Fruit fly (Drosophila melanogaster) whole organism, embryonic: Measurements from ENCODE around the gene CG14339.

Source experiments
- Bgb ChIP-seq: fragments of 200-800 bp; sonication (Bioruptor generic); IDR thresholded peaks from 2 replicates; pipeline ENCODE4 v1.3.6; 2022; ENCODE audit warnings: missing biosample characterization, missing genetic modification characterization; ENCODE audit not compliant: partially characterized antibody
- CG10274 ChIP-seq: fragments of 200-800 bp; sonication (Bioruptor generic); optimal IDR thresholded peaks from 3 replicates; lab custom pipeline; 2017; ENCODE audit warnings: missing biosample characterization, mild to moderate bottlenecking, missing genetic modification characterization
- CG10431 ChIP-seq: fragments of 200-800 bp; sonication (Bioruptor generic); optimal IDR thresholded peaks from 3 replicates; lab custom pipeline; 2018; ENCODE audit warnings: missing biosample characterization, mild to moderate bottlenecking, missing genetic modification characterization
- CG10543 ChIP-seq: fragments of 200-800 bp; sonication (Bioruptor generic); optimal IDR thresholded peaks from 3 replicates; lab custom pipeline; 2017; ENCODE audit warnings: missing biosample characterization, mild to moderate bottlenecking, missing genetic modification characterization, moderate library complexity
- CG13894 ChIP-seq: fragments of 200-800 bp; sonication (Bioruptor generic); optimal IDR thresholded peaks from 3 replicates; lab custom pipeline; 2018; ENCODE audit warnings: missing biosample characterization, mild to moderate bottlenecking, missing genetic modification characterization, moderate library complexity
- CG14860 ChIP-seq: fragments of 200-800 bp; sonication (Bioruptor generic); IDR thresholded peaks from 3 replicates; pipeline ENCODE4 v1.3.6; 2022; ENCODE audit warnings: missing biosample characterization, missing genetic modification characterization; ENCODE audit not compliant: partially characterized antibody
- CG15601 ChIP-seq: fragments of 200-800 bp; sonication (Bioruptor generic); optimal IDR thresholded peaks from 3 replicates; lab custom pipeline; 2019; ENCODE audit warnings: missing biosample characterization, mild to moderate bottlenecking, missing genetic modification characterization, moderate library complexity
- CG17361 ChIP-seq: fragments of 200-800 bp; sonication (Bioruptor generic); IDR thresholded peaks from 3 replicates; pipeline ENCODE4 v1.3.6; 2022; ENCODE audit warnings: missing biosample characterization, missing genetic modification characterization
- CG17385 ChIP-seq: fragments of 200-800 bp; sonication (Bioruptor generic); optimal IDR thresholded peaks from 3 replicates; lab custom pipeline; 2018; ENCODE audit warnings: missing biosample characterization, mild to moderate bottlenecking, missing genetic modification characterization
- CG2129 ChIP-seq: fragments of 200-800 bp; sonication (Bioruptor generic); IDR thresholded peaks from 2 replicates; pipeline ENCODE4 v1.3.6; 2022; ENCODE audit warnings: missing biosample characterization, missing genetic modification characterization; ENCODE audit not compliant: partially characterized antibody
- CG30403 ChIP-seq: fragments of 200-800 bp; sonication (Bioruptor generic); optimal IDR thresholded peaks from 3 replicates; lab custom pipeline; 2016; ENCODE audit warnings: missing biosample characterization, missing genetic modification characterization
- CG3163 ChIP-seq: fragments of 200-800 bp; sonication (Bioruptor generic); optimal IDR thresholded peaks from 3 replicates; lab custom pipeline; 2016; ENCODE audit warnings: missing biosample characterization, missing genetic modification characterization
- CG5180 ChIP-seq: fragments of 200-800 bp; sonication (Bioruptor generic); optimal IDR thresholded peaks from 3 replicates; lab custom pipeline; 2017; ENCODE audit warnings: missing biosample characterization, missing genetic modification characterization, mild to moderate bottlenecking, moderate library complexity, missing genetic modification reagents
- Dbx ChIP-seq: fragments of 200-800 bp; sonication (Bioruptor generic); IDR thresholded peaks from 3 replicates; pipeline ENCODE4 v1.3.6; 2022; ENCODE audit warnings: missing biosample characterization, missing genetic modification characterization
- Dfd ChIP-seq, 2 experiments: fragments of >200 bp; optimal IDR thresholded peaks; 2 replicates each; lab custom pipeline; 2017; ENCODE audit warnings: missing biosample characterization in 2 of 2, missing genetic modification characterization in 2 of 2
- HLH3B ChIP-seq: fragments of 200-800 bp; sonication (Bioruptor generic); IDR thresholded peaks from 2 replicates; pipeline ENCODE4 v1.3.6; 2022; ENCODE audit warnings: missing biosample characterization, missing genetic modification characterization
- Hmr ChIP-seq: fragments of 200-800 bp; sonication (Bioruptor generic); optimal IDR thresholded peaks from 3 replicates; lab custom pipeline; 2017; ENCODE audit warnings: mild to moderate bottlenecking, missing biosample characterization, missing genetic modification reagents, missing genetic modification characterization
- MTF-1 ChIP-seq: fragments of 200-800 bp; sonication (Bioruptor generic); optimal IDR thresholded peaks from 2 replicates; lab custom pipeline; 2018; ENCODE audit warnings: missing biosample characterization, mild to moderate bottlenecking, missing genetic modification characterization, borderline replicate concordance
- Myb ChIP-seq: fragments of 200-800 bp; sonication (Bioruptor generic); optimal IDR thresholded peaks from 2 replicates; lab custom pipeline; 2016; ENCODE audit warnings: missing biosample characterization, missing genetic modification characterization
- Nf-YC ChIP-seq: fragments of 200-800 bp; optimal IDR thresholded peaks from 3 replicates; lab custom pipeline; 2019; ENCODE audit warnings: missing biosample characterization, mild to moderate bottlenecking, missing genetic modification characterization, moderate library complexity
- Opbp ChIP-seq: fragments of 200-800 bp; sonication (Bioruptor generic); IDR thresholded peaks from 3 replicates; pipeline ENCODE4 v1.3.6; 2022; ENCODE audit warnings: missing biosample characterization, missing genetic modification characterization; ENCODE audit not compliant: partially characterized antibody
- Pdp1 ChIP-seq, 2 experiments: fragments of 200-800 bp; sonication (Bioruptor generic); optimal IDR thresholded peaks; 3 replicates each; lab custom pipeline; 2016; ENCODE audit warnings: missing biosample characterization in 2 of 2, missing genetic modification characterization in 2 of 2, mild to moderate bottlenecking in 1 of 2, moderate library complexity in 1 of 2
- Sin3A ChIP-seq: fragments of >200 bp; optimal IDR thresholded peaks from 2 replicates; lab custom pipeline; 2018
- Sox102F ChIP-seq: fragments of 200-800 bp; sonication (Bioruptor generic); optimal IDR thresholded peaks from 2 replicates; lab custom pipeline; 2018; ENCODE audit warnings: missing biosample characterization, mild to moderate bottlenecking, missing genetic modification characterization, moderate library complexity
- Trl ChIP-seq, 3 experiments: fragments of >200 bp in 2 of 3; fragments of 200-800 bp in 1 of 3; sonication (Bioruptor generic) in 1 of 3; optimal IDR thresholded peaks; 2 replicates in 1 of 3; 3 replicates in 2 of 3; lab custom pipeline; 2016 to 2017; ENCODE audit warnings: missing biosample characterization in 1 of 3, missing genetic modification characterization in 1 of 3
- Xbp1 ChIP-seq: fragments of 200-800 bp; sonication (Bioruptor generic); optimal IDR thresholded peaks from 3 replicates; lab custom pipeline; 2016; ENCODE audit warnings: missing biosample characterization, mild to moderate bottlenecking, missing genetic modification characterization
- Xrp1 ChIP-seq: fragments of 200-800 bp; sonication (Bioruptor generic); IDR thresholded peaks from 2 replicates; pipeline ENCODE4 v1.3.6; 2022; ENCODE audit warnings: missing biosample characterization, missing genetic modification characterization
- ab ChIP-seq: fragments of 200-800 bp; sonication (Bioruptor generic); optimal IDR thresholded peaks from 2 replicates; lab custom pipeline; 2016; ENCODE audit warnings: missing biosample characterization, missing genetic modification characterization
- ase ChIP-seq: fragments of 200-800 bp; sonication (Bioruptor generic); IDR thresholded peaks from 3 replicates; pipeline ENCODE4 v1.3.6; 2022; ENCODE audit warnings: missing biosample characterization, missing genetic modification characterization
- ci ChIP-seq: fragments of 200-800 bp; sonication (Bioruptor generic); IDR thresholded peaks from 3 replicates; pipeline ENCODE4 v1.3.6; 2022; ENCODE audit warnings: missing biosample characterization, missing genetic modification characterization
- fd3F ChIP-seq: fragments of 200-800 bp; sonication (Bioruptor generic); optimal IDR thresholded peaks from 2 replicates; lab custom pipeline; 2018; ENCODE audit warnings: missing biosample characterization, mild to moderate bottlenecking, missing genetic modification characterization, moderate library complexity
- gfzf ChIP-seq: fragments of 200-800 bp; sonication (Bioruptor generic); optimal IDR thresholded peaks from 2 replicates; lab custom pipeline; 2016; ENCODE audit warnings: missing biosample characterization, mild to moderate bottlenecking, missing genetic modification characterization, moderate library complexity
- ham ChIP-seq: fragments of 200-800 bp; sonication (Bioruptor generic); IDR thresholded peaks from 2 replicates; pipeline ENCODE4 v1.3.6; 2022; ENCODE audit warnings: missing biosample characterization, missing genetic modification characterization
- her ChIP-seq: fragments of 200-800 bp; sonication (Bioruptor generic); optimal IDR thresholded peaks from 2 replicates; lab custom pipeline; 2016; ENCODE audit warnings: missing biosample characterization, missing genetic modification characterization
- hkb ChIP-seq, 2 experiments: fragments of 200-800 bp in 1 of 2; fragments of >200 bp in 1 of 2; sonication (Bioruptor generic) in 1 of 2; IDR thresholded peaks in 1 of 2; optimal IDR thresholded peaks in 1 of 2; 2 replicates each; pipeline versions ENCODE4 v1.3.6 to Lab custom; 2017 to 2022; ENCODE audit warnings: missing biosample characterization in 1 of 2, missing genetic modification characterization in 1 of 2
- inv ChIP-seq: fragments of 200-800 bp; sonication (Bioruptor generic); IDR thresholded peaks from 2 replicates; pipeline ENCODE4 v1.3.6; 2022; ENCODE audit warnings: missing biosample characterization, missing genetic modification characterization; ENCODE audit not compliant: partially characterized antibody
- kah ChIP-seq: fragments of 200-800 bp; sonication (Bioruptor generic); optimal IDR thresholded peaks from 2 replicates; lab custom pipeline; 2018; ENCODE audit warnings: missing biosample characterization, mild to moderate bottlenecking, missing genetic modification characterization
- nom ChIP-seq: fragments of 200-800 bp; sonication (Bioruptor generic); optimal IDR thresholded peaks from 2 replicates; lab custom pipeline; 2017; ENCODE audit warnings: missing biosample characterization, missing genetic modification characterization, mild to moderate bottlenecking, moderate library complexity, missing genetic modification reagents
- peb ChIP-seq: fragments of 200-800 bp; sonication (Bioruptor generic); IDR thresholded peaks from 2 replicates; pipeline ENCODE4 v1.3.6; 2022; ENCODE audit warnings: missing biosample characterization, missing genetic modification characterization
- phol ChIP-seq: fragments of 200-800 bp; sonication (Bioruptor generic); optimal IDR thresholded peaks from 3 replicates; lab custom pipeline; 2018; ENCODE audit warnings: missing biosample characterization, mild to moderate bottlenecking, missing genetic modification characterization, moderate library complexity
- pita ChIP-seq: fragments of 200-800 bp; sonication (Bioruptor generic); optimal IDR thresholded peaks from 2 replicates; lab custom pipeline; 2017; ENCODE audit warnings: missing biosample characterization, mild to moderate bottlenecking, missing genetic modification characterization
- sens ChIP-seq: fragments of 200-800 bp; sonication (Bioruptor generic); peaks from one replicate; lab custom pipeline; 2016; ENCODE audit warnings: missing biosample characterization, missing genetic modification characterization
- so ChIP-seq: fragments of 200-800 bp; sonication (Bioruptor generic); IDR thresholded peaks from 3 replicates; pipeline ENCODE4 v1.3.6; 2022; ENCODE audit warnings: missing biosample characterization, missing genetic modification characterization
- sr ChIP-seq: fragments of 200-800 bp; sonication (Bioruptor generic); IDR thresholded peaks from 3 replicates; pipeline ENCODE4 v1.3.6; 2022; ENCODE audit warnings: missing biosample characterization, missing genetic modification characterization
- sug ChIP-seq: fragments of 200-800 bp; optimal IDR thresholded peaks from 2 replicates; lab custom pipeline; 2019; ENCODE audit warnings: missing biosample characterization, mild to moderate bottlenecking, missing genetic modification characterization, moderate library complexity
- trem ChIP-seq: fragments of 200-800 bp; optimal IDR thresholded peaks from 3 replicates; lab custom pipeline; 2019; ENCODE audit warnings: missing biosample characterization, mild to moderate bottlenecking, missing genetic modification characterization, moderate library complexity
- tup ChIP-seq: fragments of 200-800 bp; sonication (Bioruptor generic); optimal IDR thresholded peaks from 2 replicates; lab custom pipeline; 2016; ENCODE audit warnings: missing biosample characterization, mild to moderate bottlenecking, missing genetic modification characterization, moderate library complexity
- z ChIP-seq: fragments of 200-800 bp; sonication (Bioruptor generic); IDR thresholded peaks from 3 replicates; pipeline ENCODE4 v1.3.6; 2022; ENCODE audit warnings: missing biosample characterization, missing genetic modification characterization

CG14339 gene

DNA sequence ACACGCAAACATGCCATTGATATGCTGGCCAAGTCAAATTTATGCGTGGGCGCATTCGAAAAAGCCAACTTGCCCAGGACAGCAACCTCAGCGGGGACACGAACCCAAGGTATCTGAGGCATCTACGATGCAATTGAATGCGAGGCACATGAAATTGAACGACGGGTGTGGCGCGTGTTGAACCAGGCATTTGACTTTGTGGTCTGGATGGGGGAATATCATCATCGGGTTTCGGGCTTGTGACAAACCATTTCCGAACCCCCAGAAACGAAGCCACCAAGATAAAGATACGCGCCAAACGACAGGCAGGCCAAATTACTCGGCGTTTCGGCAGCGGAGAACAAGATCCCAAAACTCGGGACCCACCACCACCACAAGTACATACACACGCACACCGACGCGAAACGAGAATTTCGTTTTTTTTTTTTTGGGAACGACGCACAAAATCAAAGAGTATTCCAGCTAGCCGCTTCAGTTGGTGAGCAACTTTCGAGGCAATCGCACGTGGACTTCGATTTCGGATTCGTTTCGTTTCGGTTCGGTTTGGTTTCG is 34.5 kb downstream of the CG14339 start, which contains the start of gene MFS3 (continued):
- peak; percentile 81 for TF ChIP-seq CG13894
- TF ChIP-seq gfzf (GFP tag; lab: Kevin White, UChicago): peak; percentile 56
- TF ChIP-seq peb: no peak
- TF ChIP-seq CG10543: peak; percentile 75
- no peak for TF ChIP-seq fd3F
- no peak for TF ChIP-seq ham (GFP tag; lab: Robert Waterston, UW)
- peak; percentile 40 for TF ChIP-seq CG17385 (GFP tag; lab: Kevin White, UChicago)
- peak; percentile 19 for TF ChIP-seq CG3163 (GFP tag; lab: Kevin White, UChicago)
- no peak for TF ChIP-seq ab (GFP tag; lab: Kevin White, UChicago)
- TF ChIP-seq MTF-1: peak; percentile 51
- TF ChIP-seq hkb (optimal IDR thresholded peaks at IDR 0.05; lab: Kevin White, UChicago): no peak
- 0 out of 2 replicates have a peak, but pooled peaks have one; percentile 10 for TF ChIP-seq hkb (GFP tag; IDR thresholded peaks at IDR 0.05; lab: Robert Waterston, UW)
- TF ChIP-seq inv (GFP tag; lab: Robert Waterston, UW): no peak
- peak; percentile 3 for TF ChIP-seq CG5180 (GFP tag; lab: Kevin White, UChicago)
- peak; percentile 15; the same call in 1 of the 2 replicates for TF ChIP-seq Xrp1
- peak; percentile 22; the same call in 1 of the 3 replicates for TF ChIP-seq CG17361 (GFP tag; lab: Robert Waterston, UW)
- peak; percentile 25 for TF ChIP-seq her (GFP tag; lab: Kevin White, UChicago)
- TF ChIP-seq phol (tag; lab: Kevin White, UChicago): no peak
- TF ChIP-seq sens (GFP tag; lab: Kevin White, UChicago): peak; percentile 57
- no peak for TF ChIP-seq Dfd (GFP tag; optimal IDR thresholded peaks at IDR 0.05; lab: Kevin White, UChicago)
- TF ChIP-seq tup (GFP tag; lab: Kevin White, UChicago): no peak
- TF ChIP-seq HLH3B: no peak; the same call in 1 of the 2 replicates
- TF ChIP-seq Trl (optimal IDR thresholded peaks at IDR 0.05; lab: Kevin White, UChicago): peak in 1 of 2 experiments; percentile 3
- no peak for TF ChIP-seq Trl (GFP tag; optimal IDR thresholded peaks at IDR 0.05; lab: Kevin White, UChicago)
- TF ChIP-seq ci (GFP tag; lab: Robert Waterston, UW): peak; percentile 54; the same call in 2 of the 3 replicates
- TF ChIP-seq nom (GFP tag; lab: Kevin White, UChicago): peak; percentile 37
- peak; percentile 14 for TF ChIP-seq CG30403 (GFP tag; lab: Kevin White, UChicago)
- peak; percentile 26; the same call in 1 of the 2 replicates for TF ChIP-seq Bgb (GFP tag; lab: Robert Waterston, UW)
- peak; percentile 100 for TF ChIP-seq CG15601 (tag; lab: Kevin White, UChicago)
- TF ChIP-seq CG10431 (GFP tag; lab: Kevin White, UChicago): no peak
- TF ChIP-seq pita (GFP tag; lab: Kevin White, UChicago): peak; percentile 66
- TF ChIP-seq CG2129 (GFP tag; lab: Robert Waterston, UW): no peak
- peak; percentile 74 for TF ChIP-seq Hmr (GFP tag; lab: Kevin White, UChicago)
- no peak for TF ChIP-seq trem
- TF ChIP-seq CG14860 (GFP tag; lab: Robert Waterston, UW): no peak
- 0 out of 3 replicates have a peak, but pooled peaks have one; percentile 12 for TF ChIP-seq z (GFP tag; lab: Robert Waterston, UW)
- TF ChIP-seq CG10274 (GFP tag; lab: Kevin White, UChicago): no peak
- TF ChIP-seq Dbx (GFP tag; lab: Robert Waterston, UW): peak; percentile 29; the same call in 2 of the 3 replicates
- peak; percentile 36 for TF ChIP-seq Myb (GFP tag; lab: Kevin White, UChicago)
- peak; percentile 13; the same call in 1 of the 3 replicates for TF ChIP-seq Opbp (GFP tag; lab: Robert Waterston, UW)
- TF ChIP-seq so (GFP tag; lab: Robert Waterston, UW): peak; percentile 71; the same call in 2 of the 3 replicates
- peak; percentile 12 for TF ChIP-seq Xbp1 (GFP tag; lab: Kevin White, UChicago)
- TF ChIP-seq ase (GFP tag; lab: Robert Waterston, UW): 0 out of 3 replicates have a peak, but pooled peaks have one; percentile 12
- no peak for TF ChIP-seq Sox102F (GFP tag; lab: Kevin White, UChicago)
- TF ChIP-seq Pdp1 (GFP tag; optimal IDR thresholded peaks at IDR 0.05; lab: Kevin White, UChicago): peak in 1 of 2 experiments; percentile 28
- TF ChIP-seq sr: peak; percentile 98
- TF ChIP-seq kah (GFP tag; lab: Kevin White, UChicago): no peak
- TF ChIP-seq Sin3A (lab: Kevin White, UChicago): no peak
- peak; percentile 7 for TF ChIP-seq Nf-YC (tag; lab: Kevin White, UChicago)
- peak; percentile 36 for TF ChIP-seq sug (tag; lab: Kevin White, UChicago)
